Fruit fly (Drosophila melanogaster) whole organism, adult: ENCODE measurements around the gene CG14341.

Experiments
- CG11617 ChIP-seq: fragments of 200-800 bp; sonication (Bioruptor generic); optimal IDR thresholded peaks from 2 replicates; lab custom pipeline; 2017; ENCODE audit warnings: mild to moderate bottlenecking, missing biosample characterization, missing genetic modification reagents, missing genetic modification characterization
- CG12768 ChIP-seq: fragments of 200-800 bp; sonication (Bioruptor generic); optimal IDR thresholded peaks from 2 replicates; lab custom pipeline; 2017; ENCODE audit warnings: missing biosample characterization, missing genetic modification characterization, mild to moderate bottlenecking, moderate library complexity, missing genetic modification reagents
- CG14711 ChIP-seq: fragments of 200-800 bp; sonication (Bioruptor generic); optimal IDR thresholded peaks from 2 replicates; lab custom pipeline; 2018; ENCODE audit warnings: missing biosample characterization, mild to moderate bottlenecking, missing genetic modification characterization, moderate library complexity
- CG1620 ChIP-seq: fragments of 200-800 bp; sonication (Bioruptor generic); optimal IDR thresholded peaks from 2 replicates; lab custom pipeline; 2016; ENCODE audit warnings: missing biosample characterization, missing genetic modification characterization
- CG33017 ChIP-seq: fragments of 200-800 bp; sonication (Bioruptor generic); optimal IDR thresholded peaks from 2 replicates; lab custom pipeline; 2018; ENCODE audit warnings: missing biosample characterization, mild to moderate bottlenecking, missing genetic modification characterization, moderate library complexity
- CG5204 ChIP-seq: fragments of 200-800 bp; sonication (Bioruptor generic); optimal IDR thresholded peaks from 2 replicates; lab custom pipeline; 2016; ENCODE audit warnings: missing biosample characterization, missing genetic modification characterization
- CG7045 ChIP-seq: fragments of 200-800 bp; sonication (Bioruptor generic); optimal IDR thresholded peaks from 2 replicates; lab custom pipeline; 2017; ENCODE audit warnings: missing biosample characterization, mild to moderate bottlenecking, missing genetic modification characterization
- CG7101 ChIP-seq: fragments of 200-800 bp; sonication (Bioruptor generic); optimal IDR thresholded peaks from 2 replicates; lab custom pipeline; 2018; ENCODE audit warnings: missing biosample characterization, mild to moderate bottlenecking, missing genetic modification characterization, moderate library complexity
- Clk ChIP-seq: fragments of 200-800 bp; sonication (Bioruptor generic); optimal IDR thresholded peaks from 2 replicates; lab custom pipeline; 2017; ENCODE audit warnings: missing biosample characterization, missing genetic modification characterization
- Crg-1 ChIP-seq: fragments of 200-800 bp; sonication (Bioruptor generic); optimal IDR thresholded peaks from 2 replicates; lab custom pipeline; 2016; ENCODE audit warnings: missing biosample characterization, missing genetic modification characterization
- Hr96 ChIP-seq: fragments of 200-800 bp; sonication (Bioruptor generic); optimal IDR thresholded peaks from 2 replicates; lab custom pipeline; 2016; ENCODE audit warnings: missing biosample characterization, missing genetic modification characterization
- Mnt ChIP-seq: fragments of 200-800 bp; sonication (Bioruptor generic); optimal IDR thresholded peaks from 2 replicates; lab custom pipeline; 2016; ENCODE audit warnings: missing biosample characterization, mild to moderate bottlenecking, missing genetic modification characterization
- bab1 ChIP-seq: fragments of 200-800 bp; sonication (Bioruptor generic); optimal IDR thresholded peaks from 3 replicates; lab custom pipeline; 2019; ENCODE audit warnings: missing biosample characterization, mild to moderate bottlenecking, missing genetic modification characterization, moderate library complexity
- cic ChIP-seq: fragments of 200-800 bp; sonication (Bioruptor generic); optimal IDR thresholded peaks from 2 replicates; lab custom pipeline; 2017; ENCODE audit warnings: missing biosample characterization, mild to moderate bottlenecking, missing genetic modification characterization, moderate library complexity
- cnc ChIP-seq, 2 experiments: fragments of >200 bp; optimal IDR thresholded peaks; 2 replicates each; lab custom pipeline; 2017
- kay ChIP-seq: fragments of 200-800 bp; sonication (Bioruptor generic); peaks from one replicate; lab custom pipeline; 2016; ENCODE audit warnings: missing biosample characterization, missing genetic modification characterization, borderline replicate concordance
- ovo ChIP-seq: fragments of 200-800 bp; sonication (Bioruptor generic); optimal IDR thresholded peaks from 2 replicates; lab custom pipeline; 2016; ENCODE audit warnings: missing biosample characterization, missing genetic modification characterization
- pad ChIP-seq: fragments of 200-800 bp; sonication (Bioruptor generic); optimal IDR thresholded peaks from 3 replicates; lab custom pipeline; 2017; ENCODE audit warnings: missing biosample characterization, missing genetic modification characterization, mild to moderate bottlenecking, moderate library complexity, missing genetic modification reagents
- tj ChIP-seq: fragments of 200-800 bp; sonication (Bioruptor generic); optimal IDR thresholded peaks from 3 replicates; lab custom pipeline; 2017; ENCODE audit warnings: missing biosample characterization, mild to moderate bottlenecking, missing genetic modification characterization, moderate library complexity
- toe ChIP-seq: fragments of 200-800 bp; sonication (Bioruptor generic); optimal IDR thresholded peaks from 2 replicates; lab custom pipeline; 2016; ENCODE audit warnings: missing biosample characterization, missing genetic modification characterization

CG14341 gene

dm6 chr2L:1127434-1128089 lies 38.7 kb upstream of the CG14341 start:
- peak; percentile 83 for TF ChIP-seq cic
- TF ChIP-seq CG5204 (GFP tag; lab: Kevin White, UChicago): no peak
- TF ChIP-seq CG12768 (GFP tag; lab: Kevin White, UChicago): peak; percentile 7

DNA sequence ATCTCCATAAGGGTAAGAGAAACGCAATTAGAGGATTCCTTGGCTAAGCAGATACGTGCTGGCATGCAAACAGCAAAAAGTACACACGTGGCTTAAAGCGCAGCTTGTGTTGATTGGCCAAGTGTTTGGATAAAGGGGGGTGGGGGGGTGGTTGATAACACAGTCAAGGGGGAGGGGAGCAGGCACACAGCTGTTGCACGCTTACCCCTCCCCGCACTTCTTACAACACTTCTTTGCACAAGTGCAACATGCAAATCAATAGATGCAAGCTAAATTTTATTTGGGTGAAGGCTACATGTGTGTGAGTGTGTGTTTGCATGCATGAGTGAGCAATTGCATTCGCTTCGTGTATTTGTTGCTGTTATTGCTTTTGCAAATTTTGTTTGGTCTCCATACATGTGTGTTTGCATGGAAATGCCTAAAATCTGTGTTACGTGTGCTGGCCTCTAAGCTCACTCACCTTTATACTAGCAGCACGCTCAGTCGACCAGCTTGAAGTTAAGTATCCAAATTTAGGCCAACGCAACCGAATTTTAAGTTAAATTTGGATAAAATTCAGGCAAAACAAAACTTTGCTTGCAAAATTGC lies 37.9 kb upstream of the CG14341 start:
- no peak for TF ChIP-seq toe (GFP tag; lab: Kevin White, UChicago)
- no peak for TF ChIP-seq Crg-1 (GFP tag; lab: Kevin White, UChicago)
- peak; percentile 28 for TF ChIP-seq tj
- TF ChIP-seq Clk: no peak
- TF ChIP-seq CG14711 (tag; lab: Kevin White, UChicago): no peak
- no peak for TF ChIP-seq Hr96 (GFP tag; lab: Kevin White, UChicago)
- no peak for TF ChIP-seq CG7101 (tag; lab: Kevin White, UChicago)
- peak in 1 of 2 experiments; percentile 74 for TF ChIP-seq cnc (optimal IDR thresholded peaks at IDR 0.05; lab: Kevin White, UChicago)

- peak; percentile 40 for TF ChIP-seq tj
- peak; percentile 67 for TF ChIP-seq CG12768 (GFP tag; lab: Kevin White, UChicago)
- TF ChIP-seq CG33017 (tag; lab: Kevin White, UChicago): peak; percentile 78
- TF ChIP-seq CG7101 (tag; lab: Kevin White, UChicago): peak; percentile 80
- no peak for TF ChIP-seq cnc (optimal IDR thresholded peaks at IDR 0.05; lab: Kevin White, UChicago)
- peak; percentile 73 for TF ChIP-seq CG14711 (tag; lab: Kevin White, UChicago)
- peak; percentile 58 for TF ChIP-seq CG1620 (GFP tag; lab: Kevin White, UChicago)
- peak; percentile 83 for TF ChIP-seq toe (GFP tag; lab: Kevin White, UChicago)
- TF ChIP-seq CG5204 (GFP tag; lab: Kevin White, UChicago): peak; percentile 75
- peak; percentile 55 for TF ChIP-seq Hr96 (GFP tag; lab: Kevin White, UChicago)
- peak; percentile 54 for TF ChIP-seq Crg-1 (GFP tag; lab: Kevin White, UChicago)
- peak; percentile 73 for TF ChIP-seq CG7045 (GFP tag; lab: Kevin White, UChicago)
- peak; percentile 75 for TF ChIP-seq CG11617 (GFP tag; lab: Kevin White, UChicago)
- TF ChIP-seq cic: no peak
- peak; percentile 36 for TF ChIP-seq ovo (GFP tag; lab: Kevin White, UChicago)
- TF ChIP-seq kay: no peak
- TF ChIP-seq Clk: peak; percentile 45
- TF ChIP-seq bab1 (GFP tag; lab: Kevin White, UChicago): peak; percentile 48
- TF ChIP-seq Mnt: peak; percentile 15
- peak; percentile 41 for TF ChIP-seq pad
Measured at dm6 chr2L:1128932-1129887, 37.1 kb upstream of the CG14341 start, which contains the start of the genes Pino and TBC1D23. TSS of gene Pino (minus strand) at chr2L:1128953. TSS of gene TBC1D23 (plus strand) at chr2L:1129316.

DNA sequence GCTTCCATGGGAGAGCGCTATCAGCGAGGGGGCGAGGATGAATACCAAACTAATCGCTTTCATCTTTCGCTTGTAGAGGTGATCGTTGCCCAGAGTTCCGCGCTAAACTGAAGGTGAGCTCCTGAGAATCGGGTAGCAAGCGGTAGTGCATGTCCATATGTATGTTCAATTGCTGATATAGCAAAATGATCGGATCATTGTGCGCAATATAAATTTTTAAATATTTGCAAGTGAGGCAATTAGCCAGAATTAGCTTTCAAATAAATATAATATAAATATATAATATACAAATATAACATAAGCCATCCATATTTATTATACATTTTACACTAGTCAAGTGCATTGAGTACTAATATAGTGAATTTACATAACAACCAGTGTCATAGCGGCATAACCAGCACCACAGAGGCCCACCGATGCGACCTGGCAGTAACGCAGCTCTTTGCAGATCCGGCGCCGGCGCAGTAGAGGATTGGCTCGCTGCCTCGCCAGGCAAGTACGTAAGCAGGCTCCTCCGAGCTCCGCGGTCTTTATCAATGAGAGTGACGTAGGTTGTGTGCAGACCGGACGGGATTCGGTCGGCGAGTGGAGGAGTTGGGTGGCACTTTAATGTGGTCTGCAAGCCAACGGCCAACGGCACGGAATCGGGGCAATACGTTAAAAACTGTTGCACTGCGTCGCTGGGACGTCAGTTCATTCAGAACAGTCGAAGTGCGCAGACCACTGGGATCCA lies 32.1 kb upstream of the CG14341 start, which contains the start of the genes Iris and CG4577:
Gene Iris, minus strand, starts transcription at position 88 of the 733 bp plus-strand sequence.
Gene CG4577, plus strand, starts transcription at position 683 of the 733 bp plus-strand sequence.
- peak; percentile 96 for TF ChIP-seq tj
- no peak for TF ChIP-seq pad
- TF ChIP-seq CG12768 (GFP tag; lab: Kevin White, UChicago): no peak
- no peak for TF ChIP-seq CG33017 (tag; lab: Kevin White, UChicago)
- TF ChIP-seq bab1 (GFP tag; lab: Kevin White, UChicago): no peak
- TF ChIP-seq toe (GFP tag; lab: Kevin White, UChicago): no peak
- TF ChIP-seq CG7101 (tag; lab: Kevin White, UChicago): peak; percentile 39
- no peak for TF ChIP-seq CG1620 (GFP tag; lab: Kevin White, UChicago)
- no peak for TF ChIP-seq CG7045 (GFP tag; lab: Kevin White, UChicago)
- TF ChIP-seq kay: no peak
- no peak for TF ChIP-seq Mnt
- TF ChIP-seq Clk: no peak
- TF ChIP-seq Crg-1 (GFP tag; lab: Kevin White, UChicago): no peak
- TF ChIP-seq cic: peak; percentile 55
- peak; percentile 25 for TF ChIP-seq CG11617 (GFP tag; lab: Kevin White, UChicago)
- no peak for TF ChIP-seq cnc (optimal IDR thresholded peaks at IDR 0.05; lab: Kevin White, UChicago)
- no peak for TF ChIP-seq CG5204 (GFP tag; lab: Kevin White, UChicago)
- TF ChIP-seq CG14711 (tag; lab: Kevin White, UChicago): no peak
- no peak for TF ChIP-seq ovo (GFP tag; lab: Kevin White, UChicago)
- no peak for TF ChIP-seq Hr96 (GFP tag; lab: Kevin White, UChicago)

dm6 chr2L:1135495-1135894 lies 30.8 kb upstream of the CG14341 start:
- TF ChIP-seq kay (no peak), tj (no peak), bab1 (GFP tag; lab: Kevin White, UChicago) (no peak), CG11617 (GFP tag; lab: Kevin White, UChicago) (peak; percentile 58), CG1620 (GFP tag; lab: Kevin White, UChicago) (no peak), CG33017 (tag; lab: Kevin White, UChicago) (peak; percentile 54), CG12768 (GFP tag; lab: Kevin White, UChicago) (peak; percentile 39), Mnt (no peak), CG7101 (tag; lab: Kevin White, UChicago) (peak; percentile 29), CG5204 (GFP tag; lab: Kevin White, UChicago) (no peak), CG14711 (tag; lab: Kevin White, UChicago) (peak; percentile 30), toe (GFP tag; lab: Kevin White, UChicago) (peak; percentile 1), pad (no peak), ovo (GFP tag; lab: Kevin White, UChicago) (no peak), Clk (no peak), Crg-1 (GFP tag; lab: Kevin White, UChicago) (no peak), cic (no peak), Hr96 (GFP tag; lab: Kevin White, UChicago) (no peak), cnc (optimal IDR thresholded peaks at IDR 0.05; lab: Kevin White, UChicago) (no peak), CG7045 (GFP tag; lab: Kevin White, UChicago) (peak; percentile 69)
